Fruit fly (Drosophila melanogaster) whole organism, embryonic: ENCODE data around the gene CG4459.

Source experiments
- B-H2 ChIP-seq: fragments of 200-800 bp; sonication (Bioruptor generic); optimal IDR thresholded peaks from 2 replicates; lab custom pipeline; 2018; ENCODE audit warnings: missing biosample characterization, mild to moderate bottlenecking, missing genetic modification characterization
- BEAF-32 ChIP-seq: fragments of 200-800 bp; sonication (Bioruptor generic); optimal IDR thresholded peaks from 3 replicates; lab custom pipeline; 2017; ENCODE audit warnings: missing biosample characterization, missing genetic modification characterization, mild to moderate bottlenecking, moderate library complexity, missing genetic modification reagents
- C15 ChIP-seq: fragments of 200-800 bp; sonication (Bioruptor generic); IDR thresholded peaks from 3 replicates; pipeline ENCODE4 v1.3.6; 2022; ENCODE audit warnings: missing biosample characterization, missing genetic modification characterization
- CG10543 ChIP-seq: fragments of 200-800 bp; sonication (Bioruptor generic); optimal IDR thresholded peaks from 3 replicates; lab custom pipeline; 2017; ENCODE audit warnings: missing biosample characterization, mild to moderate bottlenecking, missing genetic modification characterization, moderate library complexity
- CG10959 ChIP-seq: fragments of 200-800 bp; sonication (Bioruptor generic); IDR thresholded peaks from 2 replicates; pipeline ENCODE4 v1.3.6; 2022; ENCODE audit warnings: missing biosample characterization, missing genetic modification characterization
- CG11560 ChIP-seq: fragments of 200-800 bp; sonication (Bioruptor generic); IDR thresholded peaks from 3 replicates; pipeline ENCODE4 v1.3.6; 2022; ENCODE audit warnings: missing biosample characterization, missing genetic modification characterization
- CG11723 ChIP-seq: fragments of 200-800 bp; sonication (Bioruptor generic); optimal IDR thresholded peaks from 2 replicates; lab custom pipeline; 2017; ENCODE audit warnings: missing biosample characterization, mild to moderate bottlenecking, missing genetic modification characterization
- CG1233 ChIP-seq: fragments of 200-800 bp; sonication (Bioruptor generic); optimal IDR thresholded peaks from 4 replicates; lab custom pipeline; 2018; ENCODE audit warnings: missing biosample characterization, mild to moderate bottlenecking, missing genetic modification characterization
- CG12744 ChIP-seq: fragments of 200-800 bp; sonication (Bioruptor generic); optimal IDR thresholded peaks from 2 replicates; lab custom pipeline; 2016; ENCODE audit warnings: missing biosample characterization, missing genetic modification characterization
- CG12942 ChIP-seq: fragments of 200-800 bp; sonication (Bioruptor generic); optimal IDR thresholded peaks from 3 replicates; lab custom pipeline; 2016; ENCODE audit warnings: missing biosample characterization, missing genetic modification characterization
- CG14441 ChIP-seq: fragments of 200-800 bp; sonication (Bioruptor generic); IDR thresholded peaks from 2 replicates; pipeline ENCODE4 v1.3.6; 2022; ENCODE audit warnings: missing biosample characterization, missing genetic modification characterization
- CG16815 ChIP-seq: fragments of 200-800 bp; sonication (Bioruptor generic); optimal IDR thresholded peaks from 3 replicates; lab custom pipeline; 2017; ENCODE audit warnings: missing biosample characterization, mild to moderate bottlenecking, missing genetic modification characterization
- CG16863 ChIP-seq: fragments of 200-800 bp; sonication (Bioruptor generic); optimal IDR thresholded peaks from 3 replicates; lab custom pipeline; 2016; ENCODE audit warnings: missing biosample characterization, missing genetic modification characterization
- CG2199 ChIP-seq: fragments of 200-800 bp; sonication (Bioruptor generic); IDR thresholded peaks from 3 replicates; pipeline ENCODE4 v1.3.6; 2022; ENCODE audit warnings: missing biosample characterization, missing genetic modification characterization
- CG2875 ChIP-seq: fragments of 200-800 bp; sonication (Bioruptor generic); optimal IDR thresholded peaks from 2 replicates; lab custom pipeline; 2017; ENCODE audit warnings: missing biosample characterization, mild to moderate bottlenecking, missing genetic modification characterization, missing genetic modification reagents
- CG3065 ChIP-seq: fragments of 200-800 bp; sonication (Bioruptor generic); optimal IDR thresholded peaks from 2 replicates; lab custom pipeline; 2016; ENCODE audit warnings: missing biosample characterization, missing genetic modification characterization
- CG4404 ChIP-seq: fragments of 200-800 bp; sonication (Bioruptor generic); IDR thresholded peaks from 2 replicates; pipeline ENCODE4 v1.3.6; 2022; ENCODE audit warnings: missing biosample characterization, missing genetic modification characterization
- CG7839 ChIP-seq: fragments of 200-800 bp; sonication (Bioruptor generic); optimal IDR thresholded peaks from 3 replicates; lab custom pipeline; 2018; ENCODE audit warnings: missing biosample characterization, mild to moderate bottlenecking, missing genetic modification characterization, moderate library complexity
- CG8290 ChIP-seq, 3 experiments: fragments of 200-800 bp; sonication (Bioruptor generic); optimal IDR thresholded peaks; 2 replicates each; lab custom pipeline; 2016 to 2019; ENCODE audit warnings: missing biosample characterization in 3 of 3, missing genetic modification characterization in 3 of 3, mild to moderate bottlenecking in 2 of 3, moderate library complexity in 1 of 3
- CG8924 ChIP-seq: fragments of 200-800 bp; optimal IDR thresholded peaks from 3 replicates; lab custom pipeline; 2019; ENCODE audit warnings: missing biosample characterization, mild to moderate bottlenecking, missing genetic modification characterization, moderate library complexity
- Doc3 ChIP-seq: fragments of 200-800 bp; sonication (Bioruptor generic); IDR thresholded peaks from 3 replicates; pipeline ENCODE4 v1.3.6; 2022; ENCODE audit warnings: missing biosample characterization, missing genetic modification characterization; ENCODE audit not compliant: partially characterized antibody
- E2f1 ChIP-seq: fragments of 200-800 bp; sonication (Bioruptor generic); IDR thresholded peaks from 2 replicates; pipeline ENCODE4 v1.3.6; 2022; ENCODE audit warnings: missing biosample characterization, missing genetic modification characterization
- E2f2 ChIP-seq: fragments of 200-800 bp; sonication (Bioruptor generic); IDR thresholded peaks from 2 replicates; pipeline ENCODE4 v1.3.6; 2022; ENCODE audit warnings: missing biosample characterization, missing genetic modification characterization
- Gsc ChIP-seq: fragments of 200-800 bp; sonication (Bioruptor generic); IDR thresholded peaks from 2 replicates; pipeline ENCODE4 v1.3.6; 2022; ENCODE audit warnings: missing biosample characterization, missing genetic modification characterization
- Gug ChIP-seq: fragments of 200-800 bp; sonication (Bioruptor generic); IDR thresholded peaks from 4 replicates; pipeline ENCODE4 v1.3.6; 2022; ENCODE audit warnings: missing biosample characterization, missing genetic modification characterization
- H15 ChIP-seq: fragments of 200-800 bp; sonication (Bioruptor generic); IDR thresholded peaks from 3 replicates; pipeline ENCODE4 v1.3.6; 2022; ENCODE audit warnings: missing biosample characterization, missing genetic modification characterization
- Mad ChIP-seq: fragments of 200-800 bp; sonication (Bioruptor generic); optimal IDR thresholded peaks from 2 replicates; lab custom pipeline; 2016; ENCODE audit warnings: missing biosample characterization, missing genetic modification characterization
- Med ChIP-seq: fragments of 200-800 bp; sonication (Bioruptor generic); peaks from one replicate; lab custom pipeline; 2016; ENCODE audit warnings: missing biosample characterization, missing genetic modification characterization, mild to moderate bottlenecking, inconsistent platforms, moderate library complexity
- Oli ChIP-seq: fragments of 200-800 bp; sonication (Bioruptor generic); optimal IDR thresholded peaks from 2 replicates; lab custom pipeline; 2018; ENCODE audit warnings: missing biosample characterization, mild to moderate bottlenecking, missing genetic modification characterization, moderate library complexity
- Six4 ChIP-seq: fragments of 200-800 bp; sonication (Bioruptor generic); optimal IDR thresholded peaks from 2 replicates; lab custom pipeline; 2016; ENCODE audit warnings: missing biosample characterization, missing genetic modification characterization
- Sox100B ChIP-seq: fragments of 200-800 bp; sonication (Bioruptor generic); optimal IDR thresholded peaks from 3 replicates; lab custom pipeline; 2018; ENCODE audit warnings: missing biosample characterization, mild to moderate bottlenecking, missing genetic modification characterization
- YL-1 ChIP-seq: fragments of 200-800 bp; sonication (Bioruptor generic); optimal IDR thresholded peaks from 3 replicates; lab custom pipeline; 2017; ENCODE audit warnings: missing biosample characterization, mild to moderate bottlenecking, missing genetic modification characterization
- ara ChIP-seq: fragments of 200-800 bp; sonication (Bioruptor generic); IDR thresholded peaks from 2 replicates; pipeline ENCODE4 v1.3.6; 2022; ENCODE audit warnings: missing biosample characterization, missing genetic modification characterization
- btn ChIP-seq: fragments of 200-800 bp; sonication (Bioruptor generic); optimal IDR thresholded peaks from 2 replicates; lab custom pipeline; 2016; ENCODE audit warnings: missing biosample characterization, missing genetic modification characterization
- cg ChIP-seq: fragments of 200-800 bp; sonication (Bioruptor generic); optimal IDR thresholded peaks from 3 replicates; lab custom pipeline; 2019; ENCODE audit warnings: missing biosample characterization, mild to moderate bottlenecking, missing genetic modification characterization, moderate library complexity
- dpn ChIP-seq, 2 experiments: fragments of 200-800 bp; sonication (Bioruptor generic); optimal IDR thresholded peaks; 3 replicates each; lab custom pipeline; 2016; ENCODE audit warnings: missing biosample characterization in 2 of 2, missing genetic modification characterization in 2 of 2
- fd64A ChIP-seq: fragments of 200-800 bp; sonication (Bioruptor generic); optimal IDR thresholded peaks from 3 replicates; lab custom pipeline; 2018; ENCODE audit warnings: missing biosample characterization, mild to moderate bottlenecking, missing genetic modification characterization
- gfzf ChIP-seq: fragments of 200-800 bp; sonication (Bioruptor generic); optimal IDR thresholded peaks from 2 replicates; lab custom pipeline; 2016; ENCODE audit warnings: missing biosample characterization, mild to moderate bottlenecking, missing genetic modification characterization, moderate library complexity
- grau ChIP-seq: fragments of 200-800 bp; optimal IDR thresholded peaks from 3 replicates; lab custom pipeline; 2019; ENCODE audit warnings: missing biosample characterization, mild to moderate bottlenecking, missing genetic modification characterization, moderate library complexity
- her ChIP-seq: fragments of 200-800 bp; sonication (Bioruptor generic); optimal IDR thresholded peaks from 2 replicates; lab custom pipeline; 2016; ENCODE audit warnings: missing biosample characterization, missing genetic modification characterization
- inv ChIP-seq: fragments of 200-800 bp; sonication (Bioruptor generic); IDR thresholded peaks from 2 replicates; pipeline ENCODE4 v1.3.6; 2022; ENCODE audit warnings: missing biosample characterization, missing genetic modification characterization; ENCODE audit not compliant: partially characterized antibody
- maf-S ChIP-seq: fragments of 200-800 bp; sonication (Bioruptor generic); optimal IDR thresholded peaks from 2 replicates; lab custom pipeline; 2016; ENCODE audit warnings: missing biosample characterization, missing genetic modification characterization
- mirr ChIP-seq: fragments of 200-800 bp; sonication (Bioruptor generic); optimal IDR thresholded peaks from 3 replicates; lab custom pipeline; 2018; ENCODE audit warnings: missing biosample characterization, mild to moderate bottlenecking, missing genetic modification characterization
- peb ChIP-seq: fragments of 200-800 bp; sonication (Bioruptor generic); IDR thresholded peaks from 2 replicates; pipeline ENCODE4 v1.3.6; 2022; ENCODE audit warnings: missing biosample characterization, missing genetic modification characterization
- pum ChIP-seq: fragments of 200-800 bp; sonication (Bioruptor generic); optimal IDR thresholded peaks from 2 replicates; lab custom pipeline; 2016; ENCODE audit warnings: missing biosample characterization, missing genetic modification characterization
- schlank ChIP-seq: fragments of 200-800 bp; sonication (Bioruptor generic); optimal IDR thresholded peaks from 2 replicates; lab custom pipeline; 2018; ENCODE audit warnings: missing biosample characterization, mild to moderate bottlenecking, missing genetic modification characterization
- sr ChIP-seq: fragments of 200-800 bp; sonication (Bioruptor generic); IDR thresholded peaks from 3 replicates; pipeline ENCODE4 v1.3.6; 2022; ENCODE audit warnings: missing biosample characterization, missing genetic modification characterization
- unc-4 ChIP-seq: fragments of 200-800 bp; sonication (Bioruptor generic); IDR thresholded peaks from 2 replicates; pipeline ENCODE4 v1.3.6; 2022; ENCODE audit warnings: missing biosample characterization, missing genetic modification characterization; ENCODE audit not compliant: partially characterized antibody
- zfh1 ChIP-seq: fragments of 200-800 bp; sonication (Bioruptor generic); IDR thresholded peaks from 3 replicates; pipeline ENCODE4 v1.3.6; 2022; ENCODE audit warnings: missing biosample characterization, missing genetic modification characterization

The CG4459 gene

dm6 chr3R:19902926-19903739, 25.3 kb downstream of the CG4459 start, which contains the start of gene ClpX (continued):
- TF ChIP-seq Sox100B (GFP tag; lab: Kevin White, UChicago) (no peak), her (GFP tag; lab: Kevin White, UChicago) (no peak), CG12744 (GFP tag; lab: Kevin White, UChicago) (no peak), CG16863 (GFP tag; lab: Kevin White, UChicago) (no peak), btn (no peak), YL-1 (GFP tag; lab: Kevin White, UChicago) (peak; percentile 65), Mad (GFP tag; lab: Kevin White, UChicago) (no peak), gfzf (GFP tag; lab: Kevin White, UChicago) (peak; percentile 42), maf-S (GFP tag; lab: Kevin White, UChicago) (no peak), CG10543 (GFP tag; lab: Kevin White, UChicago) (peak; percentile 28), Six4 (GFP tag; lab: Kevin White, UChicago) (no peak), cg (GFP tag; lab: Kevin White, UChicago) (peak; percentile 72), Doc3 (peak; percentile 61; the same call in 2 of the 3 replicates), B-H2 (GFP tag; lab: Kevin White, UChicago) (peak; percentile 63), C15 (GFP tag; lab: Robert Waterston, UW) (no peak), BEAF-32 (GFP tag; lab: Kevin White, UChicago) (peak; percentile 71), Gsc (no peak), ara (no peak), pum (no peak), grau (tag; lab: Kevin White, UChicago) (peak; percentile 16), CG16815 (no peak), CG1233 (no peak), E2f1 (GFP tag; lab: Robert Waterston, UW) (no peak), CG2875 (GFP tag; lab: Kevin White, UChicago) (no peak), CG10959 (GFP tag; lab: Robert Waterston, UW) (no peak), zfh1 (GFP tag; lab: Robert Waterston, UW) (no peak), CG3065 (no peak), unc-4 (GFP tag; lab: Robert Waterston, UW) (peak; percentile 78), mirr (no peak), sr (GFP tag; lab: Robert Waterston, UW) (no peak), CG8924 (tag; lab: Kevin White, UChicago) (no peak), CG11560 (tag; lab: Robert Waterston, UW) (no peak; the same call in 2 of the 3 replicates), CG8290 (GFP tag; optimal IDR thresholded peaks at IDR 0.05; lab: Kevin White, UChicago) (no peak), CG8290 (tag; optimal IDR thresholded peaks at IDR 0.05; lab: Kevin White, UChicago) (peak in 1 of 2 experiments; percentile 50), Med (GFP tag; lab: Kevin White, UChicago) (peak; percentile 81), CG2199 (no peak; the same call in 2 of the 3 replicates), CG14441 (GFP tag; lab: Robert Waterston, UW) (no peak), H15 (GFP tag; lab: Robert Waterston, UW) (no peak), CG4404 (GFP tag; lab: Robert Waterston, UW) (no peak), fd64A (GFP tag; lab: Kevin White, UChicago) (no peak), CG11723 (GFP tag; lab: Kevin White, UChicago) (no peak), schlank (no peak), Oli (tag; lab: Kevin White, UChicago) (no peak), peb (no peak), E2f2 (GFP tag; lab: Robert Waterston, UW) (peak; percentile 35; the same call in 1 of the 2 replicates), inv (GFP tag; lab: Robert Waterston, UW) (peak; percentile 45), dpn (GFP tag; optimal IDR thresholded peaks at IDR 0.05; lab: Kevin White, UChicago) (no peak), CG12942 (GFP tag; lab: Kevin White, UChicago) (no peak), CG7839 (tag; lab: Kevin White, UChicago) (peak; percentile 8), Gug (GFP tag; lab: Robert Waterston, UW) (no peak)
